Worm (Caenorhabditis elegans) whole organism, mixed stage, embryonic: ENCODE results near the gene C35A5.3.

Source experiments
- mep-1 ChIP-seq: fragments of 150-350 bp; optimal IDR thresholded peaks from 2 replicates; lab custom pipeline; 2017; ENCODE audit warnings: missing biosample characterization, missing genetic modification reagents, missing genetic modification characterization, inconsistent platforms
- snpc-4 ChIP-seq: fragments of 150-350 bp; optimal IDR thresholded peaks from 2 replicates; lab custom pipeline; 2014; ENCODE audit warnings: missing biosample characterization, missing genetic modification characterization

- TF ChIP-seq mep-1 (tag; lab: Kevin White, UChicago) (peak; percentile 95), snpc-4 (tag; lab: Kevin White, UChicago) (no peak)
Measured at ce11 chrV:10466607-10467092, 34.5 kb downstream of the C35A5.3 start.
